Fruit fly (Drosophila melanogaster): ENCODE data around the gene CG7600.

The CG7600 gene

DNA sequence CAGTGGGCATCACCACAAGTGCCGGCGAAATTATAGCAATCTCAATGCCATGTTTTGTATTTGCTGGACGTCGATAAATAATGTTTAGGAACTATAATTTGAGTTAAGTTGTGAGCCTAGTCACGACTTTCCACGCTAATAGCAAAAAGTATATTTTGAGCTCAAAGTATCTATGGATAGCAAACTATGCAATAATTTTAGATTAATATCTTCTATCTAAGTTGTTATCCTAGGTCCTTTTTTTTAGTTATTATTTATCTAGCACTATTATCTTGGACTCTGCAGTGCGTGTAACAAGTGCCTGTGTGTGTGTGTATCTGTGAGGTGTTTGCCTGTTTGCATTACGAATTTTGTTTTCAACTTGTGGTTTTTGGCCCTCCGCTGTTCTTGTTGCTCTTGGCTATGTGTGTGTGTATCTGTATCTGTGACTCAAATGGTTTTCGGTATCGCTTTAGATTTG lies 49.7 kb downstream of the CG7600 start (continued):
- peak; percentile 56 for TF ChIP-seq caup (GFP tag; optimal IDR thresholded peaks at IDR 0.05; ENCODE audit: severe bottlenecking)
- TF ChIP-seq CG1792 (GFP tag; optimal IDR thresholded peaks at IDR 0.05) = peak; percentile 68
- TF ChIP-seq eve (GFP tag; optimal IDR thresholded peaks at IDR 0.05) = peak in 1 of 2 experiments; percentile 90
- peak; percentile 77 for TF ChIP-seq CG7357 (GFP tag; IDR thresholded peaks at IDR 0.05)
- TF ChIP-seq dimm (GFP tag; IDR thresholded peaks at IDR 0.05) = peak; percentile 36; the same call in 1 of the 2 replicates
- peak; percentile 76 for TF ChIP-seq CG16863 (GFP tag; optimal IDR thresholded peaks at IDR 0.05)
- TF ChIP-seq bigmax (GFP tag; optimal IDR thresholded peaks at IDR 0.05) = no peak
- peak; percentile 78 for TF ChIP-seq CG9609 (GFP tag; optimal IDR thresholded peaks at IDR 0.05)
- peak; percentile 52 for TF ChIP-seq tx (GFP tag; optimal IDR thresholded peaks at IDR 0.05)
- no peak for TF ChIP-seq Doc2 (GFP tag; IDR thresholded peaks at IDR 0.05)
- no peak for TF ChIP-seq Stat92E (GFP tag; optimal IDR thresholded peaks at IDR 0.05)
- peak; percentile 70 for TF ChIP-seq phol (tag; optimal IDR thresholded peaks at IDR 0.05)
- peak; percentile 47 for TF ChIP-seq CG10147 (GFP tag; optimal IDR thresholded peaks at IDR 0.05)
- peak; percentile 78; the same call in 2 of the 3 replicates for TF ChIP-seq Dbx (GFP tag; IDR thresholded peaks at IDR 0.05)
- 0 out of 2 replicates have a peak, but pooled peaks have one; percentile 7 for TF ChIP-seq CG16779 (GFP tag; IDR thresholded peaks at IDR 0.05)
- peak; percentile 39 for TF ChIP-seq trh (GFP tag; optimal IDR thresholded peaks at IDR 0.05)
- TF ChIP-seq Scr (GFP tag; IDR thresholded peaks at IDR 0.05; ENCODE audit: partially characterized antibody) = no peak
- TF ChIP-seq fd3F (GFP tag; optimal IDR thresholded peaks at IDR 0.05) = peak; percentile 70
- no peak for TF ChIP-seq MBD-R2 (GFP tag; IDR thresholded peaks at IDR 0.05)
- TF ChIP-seq NfI (GFP tag; optimal IDR thresholded peaks at IDR 0.05) = peak; percentile 83
- TF ChIP-seq CG14441 (GFP tag; IDR thresholded peaks at IDR 0.05) = peak; percentile 80
- peak; percentile 57 for TF ChIP-seq CG2875 (GFP tag; optimal IDR thresholded peaks at IDR 0.05)
- no peak; the same call in 1 of the 2 replicates for TF ChIP-seq CG13287 (GFP tag; IDR thresholded peaks at IDR 0.05; ENCODE audit: partially characterized antibody)
- TF ChIP-seq toy (GFP tag; IDR thresholded peaks at IDR 0.05) = peak; percentile 2; the same call in 1 of the 2 replicates
- TF ChIP-seq nmo (GFP tag; optimal IDR thresholded peaks at IDR 0.05) = peak; percentile 89
- peak; percentile 20 for TF ChIP-seq CG17568 (GFP tag; optimal IDR thresholded peaks at IDR 0.05)
- TF ChIP-seq CG17829 (tag; optimal IDR thresholded peaks at IDR 0.05) = peak; percentile 75
- no peak for TF ChIP-seq CG7928 (GFP tag; optimal IDR thresholded peaks at IDR 0.05)
- peak; percentile 21 for TF ChIP-seq Fer2 (tag; optimal IDR thresholded peaks at IDR 0.05)
- peak; percentile 84 for TF ChIP-seq stc (GFP tag; IDR thresholded peaks at IDR 0.05)
- TF ChIP-seq HmgZ (tag; optimal IDR thresholded peaks at IDR 0.05) = peak; percentile 69
- peak; percentile 27 for TF ChIP-seq CG5245 (GFP tag; optimal IDR thresholded peaks at IDR 0.05)
- TF ChIP-seq CG10366 (GFP tag; IDR thresholded peaks at IDR 0.05) = peak; percentile 64
- no peak for TF ChIP-seq CG14860 (GFP tag; IDR thresholded peaks at IDR 0.05; ENCODE audit: partially characterized antibody)
- no peak for TF ChIP-seq inv (GFP tag; IDR thresholded peaks at IDR 0.05; ENCODE audit: partially characterized antibody)
- TF ChIP-seq CG9932 (GFP tag; IDR thresholded peaks at IDR 0.05) = peak; percentile 73
- TF ChIP-seq CG8924 (tag; optimal IDR thresholded peaks at IDR 0.05) = peak; percentile 87
- TF ChIP-seq Hsf (GFP tag; optimal IDR thresholded peaks at IDR 0.05) = peak; percentile 90
- peak; percentile 29 for TF ChIP-seq slou (GFP tag; optimal IDR thresholded peaks at IDR 0.05)
- TF ChIP-seq Blimp-1 (GFP tag; optimal IDR thresholded peaks at IDR 0.05) = peak; percentile 56
- TF ChIP-seq dan (GFP tag; IDR thresholded peaks at IDR 0.05) = no peak
- no peak for TF ChIP-seq prd (optimal IDR thresholded peaks at IDR 0.05)
- peak; percentile 88 for TF ChIP-seq prd (GFP tag; IDR thresholded peaks at IDR 0.05)
- peak; percentile 60 for TF ChIP-seq gcm2 (GFP tag; optimal IDR thresholded peaks at IDR 0.05)
- TF ChIP-seq bowl (GFP tag; IDR thresholded peaks at IDR 0.05) = 0 out of 2 replicates have a peak, but pooled peaks have one; percentile 25
- peak; percentile 55 for TF ChIP-seq disco-r (GFP tag; optimal IDR thresholded peaks at IDR 0.05)
- TF ChIP-seq CG12155 (GFP tag; optimal IDR thresholded peaks at IDR 0.05) = peak; percentile 80
- peak; percentile 61 for TF ChIP-seq Myb (GFP tag; optimal IDR thresholded peaks at IDR 0.05)
- TF ChIP-seq bsh (GFP tag; optimal IDR thresholded peaks at IDR 0.05) = peak in 1 of 2 experiments; percentile 75
- TF ChIP-seq CG2889 (GFP tag; IDR thresholded peaks at IDR 0.05) = 0 out of 3 replicates have a peak, but pooled peaks have one; percentile 60
